Fruit fly (Drosophila melanogaster) whole organism, wandering third instar larva: ENCODE measurements around the gene miple2.

Source experiments
- dl ChIP-seq, 2 experiments: fragments of 175-275, 200-275 bp in 1 of 2; fragments of 200-275 bp in 1 of 2; sonication (Bioruptor generic); optimal IDR thresholded peaks; lab custom pipeline; 2018; ENCODE audit warnings: mild to moderate bottlenecking in 2 of 2, missing biosample characterization in 2 of 2, missing genetic modification characterization in 2 of 2, moderate library complexity in 2 of 2; ENCODE audit not compliant: partially characterized antibody in 2 of 2, insufficient read depth in 1 of 2
- sv ChIP-seq: fragments of 200-800 bp; sonication (Bioruptor generic); optimal IDR thresholded peaks from 3 replicates; lab custom pipeline; 2016; ENCODE audit warnings: missing biosample characterization, missing genetic modification characterization
- usp ChIP-seq: fragments of >200 bp; optimal IDR thresholded peaks from 2 replicates; lab custom pipeline; 2017; ENCODE audit warnings: missing biosample characterization, missing genetic modification characterization

- TF ChIP-seq usp (GFP tag; lab: Kevin White, UChicago) (no peak), dl (GFP tag; optimal IDR thresholded peaks at IDR 0.05; lab: Kevin White, UChicago; ENCODE audit: insufficient read depth in 1 of 2, partially characterized antibody in 2 of 2) (no peak), sv (GFP tag; lab: Kevin White, UChicago) (no peak)
Measured at dm6 chr3L:321495-321894, 50.5 kb downstream of the miple2 start.
